Fruit fly (Drosophila melanogaster) whole organism, pupa: Measurements from ENCODE around the gene Acph-1.

Source experiments
- CG10348 ChIP-seq: fragments of 200-800 bp; sonication (Bioruptor generic); IDR thresholded peaks from 2 replicates; pipeline ENCODE4 v1.3.6; 2022; ENCODE audit warnings: missing biosample characterization, missing genetic modification characterization
- CG12605 ChIP-seq: fragments of 200-800 bp; sonication (Bioruptor generic); IDR thresholded peaks from 2 replicates; pipeline ENCODE4 v1.3.6; 2022; ENCODE audit warnings: missing biosample characterization, missing genetic modification characterization
- CG13204 ChIP-seq: fragments of 200-800 bp; sonication (Bioruptor generic); optimal IDR thresholded peaks from 2 replicates; lab custom pipeline; 2018; ENCODE audit warnings: missing biosample characterization, mild to moderate bottlenecking, missing genetic modification characterization, moderate library complexity
- CG14655 ChIP-seq: fragments of 200-800 bp; sonication (Bioruptor generic); optimal IDR thresholded peaks from 3 replicates; lab custom pipeline; 2017; ENCODE audit warnings: mild to moderate bottlenecking, missing biosample characterization, missing genetic modification reagents, missing genetic modification characterization
- CG15710 ChIP-seq: fragments of 200-800 bp; sonication (Bioruptor generic); optimal IDR thresholded peaks from 2 replicates; lab custom pipeline; 2018; ENCODE audit warnings: missing biosample characterization, mild to moderate bottlenecking, missing genetic modification characterization, moderate library complexity
- CG17806 ChIP-seq: fragments of 200-800 bp; sonication (Bioruptor generic); optimal IDR thresholded peaks from 2 replicates; lab custom pipeline; 2018; ENCODE audit warnings: missing biosample characterization, mild to moderate bottlenecking, missing genetic modification characterization, moderate library complexity
- CG32121 ChIP-seq: fragments of 200-800 bp; sonication (Bioruptor generic); IDR thresholded peaks from 2 replicates; pipeline ENCODE4 v1.3.6; 2022; ENCODE audit warnings: missing biosample characterization, missing genetic modification characterization
- CG34367 ChIP-seq: fragments of 200-800 bp; sonication (Bioruptor generic); optimal IDR thresholded peaks from 2 replicates; lab custom pipeline; 2018; ENCODE audit warnings: missing biosample characterization, mild to moderate bottlenecking, missing genetic modification characterization
- CG4496 ChIP-seq: fragments of 200-800 bp; sonication (Bioruptor generic); IDR thresholded peaks from 3 replicates; pipeline ENCODE4 v1.3.6; 2022; ENCODE audit warnings: missing biosample characterization, missing genetic modification characterization
- CG8159 ChIP-seq: fragments of 200-800 bp; sonication (Bioruptor generic); optimal IDR thresholded peaks from 3 replicates; lab custom pipeline; 2018; ENCODE audit warnings: missing biosample characterization, mild to moderate bottlenecking, missing genetic modification characterization, moderate library complexity
- CG8301 ChIP-seq: fragments of 200-800 bp; sonication (Bioruptor generic); optimal IDR thresholded peaks from 2 replicates; lab custom pipeline; 2018; ENCODE audit warnings: missing biosample characterization, mild to moderate bottlenecking, missing genetic modification characterization
- CG9948 ChIP-seq: fragments of 200-800 bp; sonication (Bioruptor generic); optimal IDR thresholded peaks from 2 replicates; lab custom pipeline; 2018; ENCODE audit warnings: missing biosample characterization, mild to moderate bottlenecking, missing genetic modification characterization, moderate library complexity
- D1 ChIP-seq: fragments of 200-800 bp; sonication (Bioruptor generic); optimal IDR thresholded peaks from 2 replicates; lab custom pipeline; 2018; ENCODE audit warnings: missing biosample characterization, mild to moderate bottlenecking, missing genetic modification characterization, moderate library complexity
- EcR ChIP-seq: fragments of 200-800 bp; sonication (Bioruptor generic); optimal IDR thresholded peaks from 3 replicates; lab custom pipeline; 2019; ENCODE audit warnings: missing biosample characterization, missing genetic modification characterization, mild to moderate bottlenecking, moderate library complexity, missing genetic modification reagents
- Ets98B ChIP-seq: fragments of 200-800 bp; sonication (Bioruptor generic); IDR thresholded peaks from 2 replicates; pipeline ENCODE4 v1.3.6; 2022; ENCODE audit warnings: missing biosample characterization, missing genetic modification characterization
- Pif1A ChIP-seq: fragments of 200-800 bp; sonication (Bioruptor generic); optimal IDR thresholded peaks from 3 replicates; lab custom pipeline; 2016; ENCODE audit warnings: missing biosample characterization, missing genetic modification characterization
- Pif1B ChIP-seq: fragments of 200-800 bp; sonication (Bioruptor generic); optimal IDR thresholded peaks from 3 replicates; lab custom pipeline; 2016; ENCODE audit warnings: missing biosample characterization, missing genetic modification characterization
- Snoo ChIP-seq: fragments of 200-800 bp; sonication (Bioruptor generic); optimal IDR thresholded peaks from 3 replicates; lab custom pipeline; 2017; ENCODE audit warnings: missing biosample characterization, mild to moderate bottlenecking, missing genetic modification characterization, inconsistent platforms
- fd96Ca ChIP-seq: fragments of 200-800 bp; sonication (Bioruptor generic); IDR thresholded peaks from 3 replicates; pipeline ENCODE4 v1.3.6; 2022; ENCODE audit warnings: missing biosample characterization, missing genetic modification characterization
- gl ChIP-seq: fragments of 200-800 bp; sonication (Bioruptor generic); optimal IDR thresholded peaks from 2 replicates; lab custom pipeline; 2018; ENCODE audit warnings: missing biosample characterization, mild to moderate bottlenecking, missing genetic modification characterization
- rn ChIP-seq: fragments of 200-800 bp; sonication (Bioruptor generic); IDR thresholded peaks from 2 replicates; pipeline ENCODE4 v1.3.6; 2022; ENCODE audit warnings: missing biosample characterization, missing genetic modification characterization

Acph-1 gene

DNA sequence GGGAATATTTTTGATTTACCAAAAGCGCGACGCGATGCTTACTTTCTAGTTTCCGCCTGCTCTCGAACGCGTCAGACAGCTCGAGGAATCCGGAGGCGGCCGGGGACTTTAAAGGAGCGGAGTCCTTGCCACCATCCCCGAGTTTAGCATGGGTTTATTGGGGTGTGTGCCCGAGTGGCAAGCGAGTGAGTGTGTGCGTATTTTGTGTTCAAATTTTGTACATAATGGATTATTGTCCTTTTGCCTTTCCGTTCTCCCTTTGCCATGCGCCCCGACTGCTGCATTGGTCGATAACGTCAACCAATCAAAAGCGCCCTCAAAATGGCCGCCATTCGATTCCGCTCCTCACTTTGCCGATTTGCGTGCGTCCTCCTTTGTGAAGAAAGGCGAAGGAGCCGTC is 36.9 kb upstream of the Acph-1 start:
- TF ChIP-seq Snoo (tag; lab: Kevin White, UChicago) (no peak), Ets98B (no peak), D1 (tag; lab: Kevin White, UChicago) (no peak), CG14655 (GFP tag; lab: Kevin White, UChicago) (no peak), Pif1A (GFP tag; lab: Kevin White, UChicago) (no peak), CG13204 (GFP tag; lab: Kevin White, UChicago) (no peak), gl (no peak), EcR (GFP tag; lab: Kevin White, UChicago) (no peak), CG4496 (no peak), CG9948 (no peak), CG17806 (tag; lab: Kevin White, UChicago) (no peak), CG15710 (tag; lab: Kevin White, UChicago) (no peak), CG8159 (tag; lab: Kevin White, UChicago) (no peak), Pif1B (GFP tag; lab: Kevin White, UChicago) (no peak), CG10348 (GFP tag; lab: Robert Waterston, UW) (no peak), CG12605 (GFP tag; lab: Robert Waterston, UW) (no peak), rn (GFP tag; lab: Robert Waterston, UW) (no peak)
- TF ChIP-seq, all 21 proteins: peak for 0

DNA sequence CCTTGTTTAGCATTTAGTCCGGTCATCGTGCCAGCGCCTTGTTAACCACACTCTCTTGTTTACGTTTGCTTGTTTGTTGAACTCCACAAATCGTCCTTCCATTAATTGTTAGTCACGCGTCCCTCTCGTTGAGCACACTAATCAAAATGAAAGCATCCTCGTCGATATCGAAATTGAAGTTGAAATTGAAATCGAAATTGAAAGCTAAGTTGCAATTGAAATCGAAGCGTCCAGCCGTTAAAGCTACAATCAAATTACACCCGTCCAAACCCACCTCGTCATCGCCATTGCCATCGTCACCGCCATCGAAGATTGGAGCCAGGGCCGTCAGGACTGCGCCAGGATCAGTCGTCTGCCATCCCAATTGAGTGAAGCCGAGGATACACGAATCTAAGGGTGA is 30.2 kb upstream of the Acph-1 start:
- no peak for TF ChIP-seq rn (GFP tag; lab: Robert Waterston, UW)
- no peak for TF ChIP-seq CG17806 (tag; lab: Kevin White, UChicago)
- TF ChIP-seq CG4496 = no peak
- no peak for TF ChIP-seq CG8159 (tag; lab: Kevin White, UChicago)
- TF ChIP-seq CG14655 (GFP tag; lab: Kevin White, UChicago) = no peak

DNA sequence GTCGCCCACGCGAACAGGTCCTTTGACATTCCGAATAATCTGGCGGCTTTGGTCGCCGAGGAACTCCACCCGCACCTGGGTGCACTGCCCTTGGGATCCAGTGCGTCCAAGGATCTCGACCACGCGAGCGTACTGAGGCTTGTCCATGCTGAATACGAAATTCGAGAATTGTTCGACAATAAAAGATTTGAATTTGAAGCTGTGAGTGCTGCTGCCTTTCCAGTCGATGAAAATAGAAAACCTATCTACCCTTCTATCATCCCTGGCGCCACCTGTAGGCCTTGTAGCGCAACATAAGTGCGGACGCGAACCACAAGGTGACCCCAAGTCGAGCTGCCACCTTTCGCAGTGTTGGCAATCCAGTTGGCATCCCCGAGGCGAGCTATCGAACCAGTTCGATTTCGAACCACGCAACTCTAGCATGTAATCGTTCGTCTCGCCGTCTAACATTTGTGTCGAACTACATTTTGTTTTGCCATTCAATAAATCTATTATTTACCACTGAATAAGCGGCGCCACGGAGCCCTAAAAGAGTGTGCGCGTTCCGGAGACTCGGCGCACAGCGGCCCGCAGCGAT is 29.3 kb upstream of the Acph-1 start, which contains the start of the genes RpS28a and Axn:
RpS28a (minus strand) TSS at position 197 of the 577 bp plus-strand sequence.
Axn (plus strand) TSS at position 391 of the 577 bp plus-strand sequence.
- TF ChIP-seq EcR (GFP tag; lab: Kevin White, UChicago) (peak; percentile 93), CG14655 (GFP tag; lab: Kevin White, UChicago) (no peak)

DNA sequence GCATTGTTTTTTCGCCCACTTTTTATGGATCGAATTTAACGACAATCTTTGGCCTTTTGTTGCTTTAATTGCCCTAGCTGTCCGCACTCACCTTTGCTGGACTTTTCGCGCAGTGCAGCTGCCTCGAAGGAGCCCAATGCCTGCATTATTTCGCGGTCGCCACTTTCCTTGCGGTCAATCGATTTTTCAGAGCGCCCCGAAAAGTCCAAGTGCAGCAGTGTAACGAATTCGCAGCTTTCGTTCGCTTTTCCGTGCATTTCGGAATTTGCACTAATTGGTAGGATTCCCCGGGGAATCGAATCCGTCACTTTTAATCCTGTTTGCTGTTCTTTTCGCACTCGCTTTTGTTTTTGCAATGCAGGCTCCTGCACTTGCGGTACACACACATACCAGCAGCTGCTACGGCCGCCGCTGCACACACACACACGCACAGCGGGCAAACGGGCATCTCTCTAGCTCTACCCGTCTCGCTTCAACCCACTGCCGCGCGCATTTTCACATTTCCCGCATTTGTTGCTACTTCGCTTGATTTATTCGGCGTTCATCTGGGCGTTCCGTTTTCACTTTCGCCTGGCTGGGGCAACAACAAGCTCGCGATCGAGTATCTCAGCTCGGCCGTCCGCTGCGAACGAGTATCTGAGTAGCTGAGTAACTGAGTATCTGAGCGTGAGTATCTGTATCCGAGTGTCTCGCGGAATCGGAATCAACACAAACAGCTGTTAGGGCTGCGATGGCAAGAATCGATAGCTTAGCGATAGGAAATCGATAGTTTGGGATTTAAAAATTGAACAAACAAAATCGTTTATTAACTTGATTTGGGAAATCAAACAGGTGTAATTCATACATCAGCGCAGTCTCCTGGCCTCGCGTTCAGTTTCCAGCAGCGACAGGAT is 28.6 kb upstream of the Acph-1 start, which contains the start of gene Mgat2:
Mgat2 (minus strand) TSS at position 663 of the 893 bp plus-strand sequence.
- TF ChIP-seq CG9948 = no peak
- TF ChIP-seq EcR (GFP tag; lab: Kevin White, UChicago) = no peak
- TF ChIP-seq CG12605 (GFP tag; lab: Robert Waterston, UW) = peak; percentile 47
- peak; percentile 65; the same call in 1 of the 2 replicates for TF ChIP-seq Ets98B
- TF ChIP-seq CG8301 = no peak
- no peak for TF ChIP-seq rn (GFP tag; lab: Robert Waterston, UW)
- no peak for TF ChIP-seq CG10348 (GFP tag; lab: Robert Waterston, UW)
- TF ChIP-seq D1 (tag; lab: Kevin White, UChicago) = no peak
- no peak for TF ChIP-seq Pif1A (GFP tag; lab: Kevin White, UChicago)
- peak; percentile 17 for TF ChIP-seq Snoo (tag; lab: Kevin White, UChicago)
- peak; percentile 98 for TF ChIP-seq CG13204 (GFP tag; lab: Kevin White, UChicago)
- TF ChIP-seq Pif1B (GFP tag; lab: Kevin White, UChicago) = no peak
- TF ChIP-seq CG32121 (GFP tag; lab: Robert Waterston, UW) = no peak; the same call in 1 of the 2 replicates
- TF ChIP-seq CG8159 (tag; lab: Kevin White, UChicago) = no peak
- TF ChIP-seq gl = no peak
- no peak for TF ChIP-seq CG15710 (tag; lab: Kevin White, UChicago)
- TF ChIP-seq CG17806 (tag; lab: Kevin White, UChicago) = peak; percentile 2
- no peak for TF ChIP-seq CG34367
- TF ChIP-seq fd96Ca = no peak
- TF ChIP-seq CG14655 (GFP tag; lab: Kevin White, UChicago) = no peak
- peak; percentile 61; the same call in 2 of the 3 replicates for TF ChIP-seq CG4496
- TF ChIP-seq, all 21 proteins: peak for 6

DNA sequence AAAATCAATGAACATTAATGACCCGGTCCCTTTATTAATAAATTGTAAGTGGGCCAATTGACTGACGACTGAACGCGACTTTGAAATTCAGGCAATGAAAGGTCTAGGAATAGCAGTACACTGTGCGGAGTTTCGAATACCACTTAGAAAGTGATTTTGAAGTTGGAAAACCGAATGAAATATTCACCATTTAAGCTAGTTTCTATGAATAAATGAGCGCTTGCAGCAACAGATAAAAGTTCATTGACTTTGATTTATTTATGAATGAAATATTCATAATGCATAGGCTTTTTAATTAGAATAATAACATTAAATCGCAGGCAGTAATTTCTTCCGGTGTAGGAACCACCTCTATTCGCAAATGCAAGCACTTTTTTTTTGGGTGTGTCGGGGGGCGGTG is 27.8 kb upstream of the Acph-1 start:
- TF ChIP-seq EcR (GFP tag; lab: Kevin White, UChicago) (no peak), Ets98B (peak; percentile 57), CG15710 (tag; lab: Kevin White, UChicago) (peak; percentile 9), CG10348 (GFP tag; lab: Robert Waterston, UW) (no peak), CG32121 (GFP tag; lab: Robert Waterston, UW) (peak; percentile 73), CG34367 (no peak), Pif1B (GFP tag; lab: Kevin White, UChicago) (no peak), CG14655 (GFP tag; lab: Kevin White, UChicago) (no peak), fd96Ca (peak; percentile 37; the same call in 1 of the 3 replicates), CG4496 (peak; percentile 64; the same call in 2 of the 3 replicates), Pif1A (GFP tag; lab: Kevin White, UChicago) (no peak), CG12605 (GFP tag; lab: Robert Waterston, UW) (no peak), Snoo (tag; lab: Kevin White, UChicago) (no peak), D1 (tag; lab: Kevin White, UChicago) (no peak), CG8301 (peak; percentile 44), CG17806 (tag; lab: Kevin White, UChicago) (peak; percentile 8), rn (GFP tag; lab: Robert Waterston, UW) (0 out of 2 replicates have a peak, but pooled peaks have one; percentile 21), gl (no peak), CG9948 (peak; percentile 20), CG13204 (GFP tag; lab: Kevin White, UChicago) (no peak), CG8159 (tag; lab: Kevin White, UChicago) (peak; percentile 27)
